Fruit fly (Drosophila melanogaster) S2 (cell line): Measurements from ENCODE around the gene CG34164.

ENCODE experiments used
- CG8478 ChIP-seq: fragments of >200 bp; optimal IDR thresholded peaks from 2 replicates; lab custom pipeline; 2018
- CTCF ChIP-seq, 2 experiments: fragments of >200 bp; optimal IDR thresholded peaks; 2 replicates each; lab custom pipeline; 2018

- TF ChIP-seq CTCF (optimal IDR thresholded peaks at IDR 0.05; lab: Kevin White, UChicago) (no peak), CG8478 (lab: Kevin White, UChicago) (no peak)
Observed at dm6 chr2L:12075850-12076249, 19.7 kb downstream of the CG34164 start, which contains the start of gene CG14947.
